Worm (Caenorhabditis elegans): ENCODE results near the gene hmit-1.3.

hmit-1.3 gene

ce11 chrIII:3471403-3472053 is 47.9 kb downstream of the hmit-1.3 start, which contains the start of gene rsu-1 (continued):
- TF ChIP-seq cey-2 (tag; optimal IDR thresholded peaks at IDR 0.05; ENCODE audit: borderline replicate concordance, insufficient read depth) (no peak), mep-1 (tag; optimal IDR thresholded peaks at IDR 0.05) (peak; percentile 77), snpc-4 (tag; optimal IDR thresholded peaks at IDR 0.05) (no peak), hmg-1.1 (GFP tag; IDR thresholded peaks at IDR 0.05) (peak; percentile 84), snpc-1.2 (GFP tag; IDR thresholded peaks at IDR 0.05) (no peak), ZK546.5 (tag; optimal IDR thresholded peaks at IDR 0.05) (no peak), fos-1 (tag; optimal IDR thresholded peaks at IDR 0.05) (no peak), ztf-7 (tag; optimal IDR thresholded peaks at IDR 0.05) (peak; percentile 8), lin-38 (GFP tag; IDR thresholded peaks at IDR 0.05) (peak; percentile 41), pha-4 (GFP tag; IDR thresholded peaks at IDR 0.05) (no peak), pha-4 (tag; optimal IDR thresholded peaks at IDR 0.05) (peak; percentile 41), mxl-3 (GFP tag; optimal IDR thresholded peaks at IDR 0.05) (peak; percentile 16), lsy-2 (tag; optimal IDR thresholded peaks at IDR 0.05) (peak in 1 of 2 experiments; percentile 70), tra-1 (GFP tag; IDR thresholded peaks at IDR 0.05) (0 out of 2 replicates have a peak, but pooled peaks have one; percentile 25), fkh-10 (GFP tag; optimal IDR thresholded peaks at IDR 0.05) (peak; percentile 1), unc-130 (GFP tag; optimal IDR thresholded peaks at IDR 0.05) (no peak), arid-1 (GFP tag; conservative IDR thresholded peaks at IDR 0.05) (0 out of 2 replicates have a peak, but pooled peaks have one; percentile 35), duxl-1 (tag; optimal IDR thresholded peaks at IDR 0.05; ENCODE audit: poor library complexity) (peak; percentile 26), lim-7 (GFP tag; IDR thresholded peaks at IDR 0.05) (no peak), F26F4.8 (GFP tag; conservative IDR thresholded peaks at IDR 0.05) (no peak), hlh-11 (tag; optimal IDR thresholded peaks at IDR 0.05) (peak; percentile 84), lin-13 (GFP tag; optimal IDR thresholded peaks at IDR 0.05) (peak; percentile 8)

DNA sequence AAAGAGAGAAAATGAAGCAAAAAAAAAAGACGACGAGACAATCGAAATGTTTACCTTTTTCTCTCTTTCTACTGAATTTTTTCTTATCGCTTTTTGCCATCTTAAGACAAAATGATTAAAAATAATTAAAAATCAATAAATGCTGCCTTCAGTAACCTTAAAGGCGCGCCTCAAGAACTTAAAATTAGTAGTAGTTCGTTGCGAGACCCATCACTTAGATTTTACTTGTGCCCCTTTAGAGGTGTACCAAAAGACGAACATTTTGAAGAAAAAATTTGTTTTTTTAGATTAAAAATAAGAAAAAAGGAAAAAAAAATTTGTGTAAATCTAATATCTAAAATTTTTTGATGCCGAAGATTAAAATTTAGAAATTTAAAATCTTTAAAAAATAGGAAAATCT is 48.4 kb downstream of the hmit-1.3 start:
- TF ChIP-seq zip-11 (GFP tag; IDR thresholded peaks at IDR 0.05) (no peak), daf-16 (GFP tag; optimal IDR thresholded peaks at IDR 0.05) (no peak), daf-16 (tag; optimal IDR thresholded peaks at IDR 0.05) (peak; percentile 12)

ce11 chrIII:3470433-3470832 is 49.0 kb downstream of the hmit-1.3 start:
- TF ChIP-seq attf-4 (tag; optimal IDR thresholded peaks at IDR 0.05) (no peak), gei-8 (GFP tag; optimal IDR thresholded peaks at IDR 0.05) (no peak), ceh-62 (tag; optimal IDR thresholded peaks at IDR 0.05) (no peak), Y48G9A.11 (GFP tag; IDR thresholded peaks at IDR 0.05) (no peak), nhr-48 (tag; optimal IDR thresholded peaks at IDR 0.05) (no peak), snpc-1.2 (GFP tag; IDR thresholded peaks at IDR 0.05) (no peak), hlh-11 (tag; optimal IDR thresholded peaks at IDR 0.05) (peak; percentile 40), ceh-20 (GFP tag; IDR thresholded peaks at IDR 0.05) (no peak), cey-2 (tag; optimal IDR thresholded peaks at IDR 0.05; ENCODE audit: borderline replicate concordance, insufficient read depth) (no peak), php-3 (GFP tag; IDR thresholded peaks at IDR 0.05) (0 out of 2 replicates have a peak, but pooled peaks have one; percentile 28), tra-1 (GFP tag; IDR thresholded peaks at IDR 0.05) (0 out of 2 replicates have a peak, but pooled peaks have one; percentile 30), aly-2 (tag; optimal IDR thresholded peaks at IDR 0.05) (no peak), nhr-28 (tag; optimal IDR thresholded peaks at IDR 0.05) (peak; percentile 97), fos-1 (tag; optimal IDR thresholded peaks at IDR 0.05) (no peak), unc-62 (GFP tag; optimal IDR thresholded peaks at IDR 0.05 in 1 of 2) (peak in 1 of 2 experiments; percentile 79), unc-62 (tag; optimal IDR thresholded peaks at IDR 0.05) (no peak), zfp-2 (tag; optimal IDR thresholded peaks at IDR 0.05) (no peak)

Measured in whole organism, L4 larva.